Fruit fly (Drosophila melanogaster) whole organism, embryonic: Measurements from ENCODE around the gene Sgp.

Source experiments
- Bteb2 ChIP-seq: fragments of 200-800 bp; sonication (Bioruptor generic); optimal IDR thresholded peaks from 2 replicates; lab custom pipeline; 2016; ENCODE audit warnings: missing biosample characterization, missing genetic modification characterization
- C15 ChIP-seq: fragments of 200-800 bp; sonication (Bioruptor generic); IDR thresholded peaks from 3 replicates; pipeline ENCODE4 v1.3.6; 2022; ENCODE audit warnings: missing biosample characterization, missing genetic modification characterization
- CG10147 ChIP-seq: fragments of 200-800 bp; sonication (Bioruptor generic); optimal IDR thresholded peaks from 2 replicates; lab custom pipeline; 2019; ENCODE audit warnings: missing biosample characterization, mild to moderate bottlenecking, missing genetic modification characterization, moderate library complexity
- CG10274 ChIP-seq: fragments of 200-800 bp; sonication (Bioruptor generic); optimal IDR thresholded peaks from 3 replicates; lab custom pipeline; 2017; ENCODE audit warnings: missing biosample characterization, mild to moderate bottlenecking, missing genetic modification characterization
- CG12744 ChIP-seq: fragments of 200-800 bp; sonication (Bioruptor generic); optimal IDR thresholded peaks from 2 replicates; lab custom pipeline; 2016; ENCODE audit warnings: missing biosample characterization, missing genetic modification characterization
- CG12942 ChIP-seq: fragments of 200-800 bp; sonication (Bioruptor generic); optimal IDR thresholded peaks from 3 replicates; lab custom pipeline; 2016; ENCODE audit warnings: missing biosample characterization, missing genetic modification characterization
- CG13296 ChIP-seq: fragments of 200-800 bp; sonication (Bioruptor generic); optimal IDR thresholded peaks from 3 replicates; lab custom pipeline; 2018; ENCODE audit warnings: missing biosample characterization, mild to moderate bottlenecking, missing genetic modification characterization
- CG15514 ChIP-seq: fragments of 200-800 bp; sonication (Bioruptor generic); optimal IDR thresholded peaks from 3 replicates; lab custom pipeline; 2017; ENCODE audit warnings: missing biosample characterization, missing genetic modification characterization, mild to moderate bottlenecking, moderate library complexity, missing genetic modification reagents
- CG15601 ChIP-seq: fragments of 200-800 bp; sonication (Bioruptor generic); optimal IDR thresholded peaks from 3 replicates; lab custom pipeline; 2019; ENCODE audit warnings: missing biosample characterization, mild to moderate bottlenecking, missing genetic modification characterization, moderate library complexity
- CG15696 ChIP-seq: fragments of 200-800 bp; sonication (Bioruptor generic); optimal IDR thresholded peaks from 2 replicates; lab custom pipeline; 2019; ENCODE audit warnings: missing biosample characterization, mild to moderate bottlenecking, missing genetic modification characterization, moderate library complexity
- CG1647 ChIP-seq: fragments of 200-800 bp; sonication (Bioruptor generic); optimal IDR thresholded peaks from 3 replicates; lab custom pipeline; 2016; ENCODE audit warnings: missing biosample characterization, missing genetic modification characterization
- CG30403 ChIP-seq: fragments of 200-800 bp; sonication (Bioruptor generic); optimal IDR thresholded peaks from 3 replicates; lab custom pipeline; 2016; ENCODE audit warnings: missing biosample characterization, missing genetic modification characterization
- CG33557 ChIP-seq: fragments of 200-800 bp; sonication (Bioruptor generic); optimal IDR thresholded peaks from 2 replicates; lab custom pipeline; 2019; ENCODE audit warnings: missing biosample characterization, mild to moderate bottlenecking, missing genetic modification characterization, moderate library complexity
- CG3995 ChIP-seq: fragments of 200-800 bp; sonication (Bioruptor generic); optimal IDR thresholded peaks from 3 replicates; lab custom pipeline; 2016; ENCODE audit warnings: missing biosample characterization, missing genetic modification characterization
- CG5180 ChIP-seq: fragments of 200-800 bp; sonication (Bioruptor generic); optimal IDR thresholded peaks from 3 replicates; lab custom pipeline; 2017; ENCODE audit warnings: missing biosample characterization, missing genetic modification characterization, mild to moderate bottlenecking, moderate library complexity, missing genetic modification reagents
- CG5953 ChIP-seq: fragments of 200-800 bp; sonication (Bioruptor generic); IDR thresholded peaks from 2 replicates; pipeline ENCODE4 v1.3.6; 2022; ENCODE audit warnings: missing biosample characterization, missing genetic modification characterization
- CG6854 ChIP-seq: fragments of 200-800 bp; sonication (Bioruptor generic); optimal IDR thresholded peaks from 3 replicates; lab custom pipeline; 2017; ENCODE audit warnings: missing biosample characterization, mild to moderate bottlenecking, missing genetic modification characterization
- CG9215 ChIP-seq: fragments of 200-800 bp; sonication (Bioruptor generic); IDR thresholded peaks from 2 replicates; pipeline ENCODE4 v1.3.6; 2022; ENCODE audit warnings: missing biosample characterization, missing genetic modification characterization
- Dad ChIP-seq: fragments of 200-800 bp; sonication (Bioruptor generic); optimal IDR thresholded peaks from 3 replicates; lab custom pipeline; 2016; ENCODE audit warnings: missing biosample characterization, missing genetic modification characterization
- Dip2 ChIP-seq: fragments of 200-800 bp; sonication (Bioruptor generic); IDR thresholded peaks from 2 replicates; pipeline ENCODE4 v1.3.6; 2022; ENCODE audit warnings: missing biosample characterization, missing genetic modification characterization
- Dip3 ChIP-seq: fragments of 200-800 bp; sonication (Bioruptor generic); optimal IDR thresholded peaks from 3 replicates; lab custom pipeline; 2016; ENCODE audit warnings: missing biosample characterization, missing genetic modification characterization
- Fer1 ChIP-seq: fragments of 200-800 bp; sonication (Bioruptor generic); optimal IDR thresholded peaks from 2 replicates; lab custom pipeline; 2017; ENCODE audit warnings: missing biosample characterization, mild to moderate bottlenecking, missing genetic modification characterization
- HLH4C ChIP-seq: fragments of 200-800 bp; sonication (Bioruptor generic); IDR thresholded peaks from 3 replicates; pipeline ENCODE4 v1.3.6; 2022; ENCODE audit warnings: missing biosample characterization, missing genetic modification characterization; ENCODE audit not compliant: partially characterized antibody
- Hey ChIP-seq: fragments of 200-800 bp; sonication (Bioruptor generic); optimal IDR thresholded peaks from 3 replicates; lab custom pipeline; 2018; ENCODE audit warnings: missing biosample characterization, mild to moderate bottlenecking, missing genetic modification characterization
- HmgZ ChIP-seq: fragments of 200-800 bp; sonication (Bioruptor generic); optimal IDR thresholded peaks from 2 replicates; lab custom pipeline; 2018; ENCODE audit warnings: missing biosample characterization, mild to moderate bottlenecking, missing genetic modification characterization
- Hr39 ChIP-seq: fragments of >200 bp; optimal IDR thresholded peaks from 2 replicates; lab custom pipeline; 2017
- Kr ChIP-seq: fragments of 200-800 bp; sonication (Bioruptor generic); optimal IDR thresholded peaks from 2 replicates; lab custom pipeline; 2017; ENCODE audit warnings: missing biosample characterization, mild to moderate bottlenecking, missing genetic modification characterization
- Nf-YA ChIP-seq: fragments of 200-800 bp; sonication (Bioruptor generic); IDR thresholded peaks from 2 replicates; pipeline ENCODE4 v1.3.6; 2022; ENCODE audit warnings: missing biosample characterization, missing genetic modification characterization
- PHDP ChIP-seq: fragments of 200-800 bp; sonication (Bioruptor generic); optimal IDR thresholded peaks from 3 replicates; lab custom pipeline; 2018; ENCODE audit warnings: missing biosample characterization, mild to moderate bottlenecking, missing genetic modification characterization, moderate library complexity
- Scr ChIP-seq: fragments of 200-800 bp; sonication (Bioruptor generic); IDR thresholded peaks from 2 replicates; pipeline ENCODE4 v1.3.6; 2022; ENCODE audit warnings: missing biosample characterization, missing genetic modification characterization; ENCODE audit not compliant: partially characterized antibody
- Stat92E ChIP-seq, 3 experiments: fragments of >200 bp in 2 of 3; fragments of 200-800 bp in 1 of 3; sonication (Bioruptor generic) in 1 of 3; optimal IDR thresholded peaks; 2 replicates each; lab custom pipeline; 2017 to 2019; ENCODE audit warnings: missing biosample characterization in 3 of 3, missing genetic modification characterization in 3 of 3, mild to moderate bottlenecking in 1 of 3, moderate library complexity in 1 of 3
- TFAM ChIP-seq: fragments of 200-800 bp; sonication (Bioruptor generic); optimal IDR thresholded peaks from 2 replicates; lab custom pipeline; 2017; ENCODE audit warnings: missing biosample characterization, missing genetic modification characterization, inconsistent platforms
- Tbp ChIP-seq: fragments of >200 bp; optimal IDR thresholded peaks from 2 replicates; lab custom pipeline; 2018; ENCODE audit warnings: missing biosample characterization, missing genetic modification characterization
- ash1 ChIP-seq: fragments of 200-800 bp; sonication (Bioruptor generic); optimal IDR thresholded peaks from 2 replicates; lab custom pipeline; 2018; ENCODE audit warnings: missing biosample characterization, mild to moderate bottlenecking, missing genetic modification characterization
- cad ChIP-seq: fragments of >200 bp; optimal IDR thresholded peaks from 2 replicates; lab custom pipeline; 2017; ENCODE audit warnings: missing biosample characterization, missing genetic modification characterization
- croc ChIP-seq: fragments of 200-800 bp; sonication (Bioruptor generic); conservative IDR thresholded peaks from 3 replicates; pipeline ENCODE4 v1.3.6; 2022; ENCODE audit warnings: missing biosample characterization, missing genetic modification characterization
- eve ChIP-seq, 2 experiments: fragments of >200 bp; optimal IDR thresholded peaks; 2 replicates each; lab custom pipeline; 2017; ENCODE audit warnings: missing biosample characterization in 2 of 2, missing genetic modification characterization in 2 of 2
- gcm ChIP-seq: fragments of 200-800 bp; sonication (Bioruptor generic); optimal IDR thresholded peaks from 2 replicates; lab custom pipeline; 2019; ENCODE audit warnings: missing biosample characterization, mild to moderate bottlenecking, missing genetic modification characterization, moderate library complexity
- gcm2 ChIP-seq: fragments of 200-800 bp; sonication (Bioruptor generic); optimal IDR thresholded peaks from 2 replicates; lab custom pipeline; 2016; ENCODE audit warnings: missing biosample characterization, missing genetic modification characterization
- hbn ChIP-seq: fragments of 200-800 bp; sonication (Bioruptor generic); IDR thresholded peaks from 2 replicates; pipeline ENCODE4 v1.3.6; 2022; ENCODE audit warnings: missing biosample characterization, missing genetic modification characterization; ENCODE audit not compliant: partially characterized antibody
- jing ChIP-seq: fragments of 200-800 bp; sonication (Bioruptor generic); optimal IDR thresholded peaks from 2 replicates; lab custom pipeline; 2018; ENCODE audit warnings: missing biosample characterization, mild to moderate bottlenecking, missing genetic modification characterization
- lbe ChIP-seq: fragments of 200-800 bp; sonication (Bioruptor generic); optimal IDR thresholded peaks from 2 replicates; lab custom pipeline; 2016; ENCODE audit warnings: missing biosample characterization, mild to moderate bottlenecking, missing genetic modification characterization
- mam ChIP-seq: fragments of 200-800 bp; sonication (Bioruptor generic); optimal IDR thresholded peaks from 3 replicates; lab custom pipeline; 2016; ENCODE audit warnings: missing biosample characterization, missing genetic modification characterization
- nom ChIP-seq: fragments of 200-800 bp; sonication (Bioruptor generic); optimal IDR thresholded peaks from 2 replicates; lab custom pipeline; 2017; ENCODE audit warnings: missing biosample characterization, missing genetic modification characterization, mild to moderate bottlenecking, moderate library complexity, missing genetic modification reagents
- oc ChIP-seq: fragments of 200-800 bp; sonication (Bioruptor generic); optimal IDR thresholded peaks from 2 replicates; lab custom pipeline; 2018; ENCODE audit warnings: missing biosample characterization, mild to moderate bottlenecking, missing genetic modification characterization, moderate library complexity
- sob ChIP-seq: fragments of 200-800 bp; sonication (Bioruptor generic); IDR thresholded peaks from 2 replicates; pipeline ENCODE4 v1.3.6; 2022; ENCODE audit warnings: missing biosample characterization, missing genetic modification characterization
- tll ChIP-seq, 2 experiments: fragments of 200-800 bp in 1 of 2; fragments of >200 bp in 1 of 2; sonication (Bioruptor generic) in 1 of 2; optimal IDR thresholded peaks; 2 replicates each; lab custom pipeline; 2017 to 2019; ENCODE audit warnings: missing biosample characterization in 2 of 2, missing genetic modification characterization in 2 of 2, mild to moderate bottlenecking in 1 of 2, moderate library complexity in 1 of 2
- vnd ChIP-seq: fragments of 200-800 bp; sonication (Bioruptor generic); IDR thresholded peaks from 3 replicates; pipeline ENCODE4 v1.3.6; 2022; ENCODE audit warnings: missing biosample characterization, missing genetic modification characterization; ENCODE audit not compliant: partially characterized antibody
- wor ChIP-seq: fragments of 200-800 bp; sonication (Bioruptor generic); IDR thresholded peaks from 2 replicates; pipeline ENCODE4 v1.3.6; 2022; ENCODE audit warnings: missing biosample characterization, missing genetic modification characterization
- yki ChIP-seq: fragments of >200 bp; optimal IDR thresholded peaks from 3 replicates; lab custom pipeline; 2018
- zen ChIP-seq: fragments of 200-800 bp; sonication (Bioruptor generic); optimal IDR thresholded peaks from 3 replicates; lab custom pipeline; 2018; ENCODE audit warnings: missing biosample characterization, mild to moderate bottlenecking, missing genetic modification characterization, moderate library complexity

Gene Sgp

dm6 chr2L:8514748-8515147, 4.7 kb upstream of the Sgp start, which contains the start of the genes CG13097 and PIG-U (continued):
- TF ChIP-seq C15 (GFP tag; lab: Robert Waterston, UW) (no peak), tll (GFP tag; optimal IDR thresholded peaks at IDR 0.05; lab: Kevin White, UChicago) (no peak), mam (GFP tag; lab: Kevin White, UChicago) (peak; percentile 86), CG33557 (peak; percentile 80), CG15696 (tag; lab: Kevin White, UChicago) (peak; percentile 83), CG5180 (GFP tag; lab: Kevin White, UChicago) (no peak), nom (GFP tag; lab: Kevin White, UChicago) (no peak), croc (GFP tag; lab: Robert Waterston, UW) (peak; percentile 70), vnd (GFP tag; lab: Robert Waterston, UW) (peak; percentile 90), CG3995 (GFP tag; lab: Kevin White, UChicago) (peak; percentile 92), CG15601 (tag; lab: Kevin White, UChicago) (peak; percentile 71), CG6854 (GFP tag; lab: Kevin White, UChicago) (no peak), CG9215 (peak; percentile 72), CG12942 (GFP tag; lab: Kevin White, UChicago) (peak; percentile 85), HLH4C (peak; percentile 86), Dip3 (GFP tag; lab: Kevin White, UChicago) (peak; percentile 84), Tbp (GFP tag; lab: Kevin White, UChicago) (no peak), Scr (GFP tag; lab: Robert Waterston, UW) (peak; percentile 96), Stat92E (GFP tag; optimal IDR thresholded peaks at IDR 0.05; lab: Kevin White, UChicago) (peak in 1 of 3 experiments; percentile 23), Dip2 (GFP tag; lab: Robert Waterston, UW) (no peak), Kr (no peak), CG12744 (GFP tag; lab: Kevin White, UChicago) (peak; percentile 67), CG10147 (GFP tag; lab: Kevin White, UChicago) (peak; percentile 80), zen (tag; lab: Kevin White, UChicago) (peak; percentile 78), TFAM (GFP tag; lab: Kevin White, UChicago) (no peak), PHDP (tag; lab: Kevin White, UChicago) (peak; percentile 75), yki (lab: Kevin White, UChicago) (no peak), wor (peak; percentile 51), sob (GFP tag; lab: Robert Waterston, UW) (peak; percentile 94), Hey (no peak), CG30403 (GFP tag; lab: Kevin White, UChicago) (peak; percentile 92), gcm2 (GFP tag; lab: Kevin White, UChicago) (no peak), jing (GFP tag; lab: Kevin White, UChicago) (no peak), CG10274 (GFP tag; lab: Kevin White, UChicago) (peak; percentile 29), CG1647 (GFP tag; lab: Kevin White, UChicago) (peak; percentile 84), CG15514 (GFP tag; lab: Kevin White, UChicago) (peak; percentile 87), Dad (GFP tag; lab: Kevin White, UChicago) (peak; percentile 82), oc (tag; lab: Kevin White, UChicago) (no peak), Bteb2 (GFP tag; lab: Kevin White, UChicago) (peak; percentile 65), gcm (GFP tag; lab: Kevin White, UChicago) (no peak), CG5953 (GFP tag; lab: Robert Waterston, UW) (peak; percentile 45; the same call in 1 of the 2 replicates), ash1 (GFP tag; lab: Kevin White, UChicago) (no peak), Fer1 (GFP tag; lab: Kevin White, UChicago) (peak; percentile 84), hbn (GFP tag; lab: Robert Waterston, UW) (peak; percentile 96), eve (GFP tag; optimal IDR thresholded peaks at IDR 0.05; lab: Kevin White, UChicago) (no peak), CG13296 (GFP tag; lab: Kevin White, UChicago) (peak; percentile 80), lbe (GFP tag; lab: Kevin White, UChicago) (peak; percentile 88), Hr39 (no peak), Nf-YA (GFP tag; lab: Robert Waterston, UW) (peak; percentile 68; the same call in 1 of the 2 replicates), cad (GFP tag; lab: Kevin White, UChicago) (no peak), HmgZ (tag; lab: Kevin White, UChicago) (peak; percentile 87)
